Worm (Caenorhabditis elegans): ENCODE data around the gene Y54G2A.57.
A peak's percentile ranks its signal among the peaks of the same experiment; 100 is the strongest.
"Not testable (repeated sequence)": the region's sequence is repeated elsewhere in the genome, so short reads cannot be mapped to it uniquely, and the experiment has no call there.

Y54G2A.57 gene

ce11 chrIV:3021304-3021703, 51.6 kb downstream of the Y54G2A.57 start:
- TF ChIP-seq snpc-4 (GFP tag; optimal IDR thresholded peaks at IDR 0.05), result not testable (repeated sequence)
- peak in 2 of 4 experiments; percentile 61 to 82 for TF ChIP-seq snpc-4 (tag; optimal IDR thresholded peaks at IDR 0.05)

Data from whole organism, young adult.